Worm (Caenorhabditis elegans) whole organism, mixed stage, embryonic: ENCODE data around the gene C07H4.1.

ENCODE experiments used
- lin-13 ChIP-seq: fragments of 150-350 bp; optimal IDR thresholded peaks from 2 replicates; lab custom pipeline; 2014; ENCODE audit warnings: missing biosample characterization, missing genetic modification characterization
- nhr-237 ChIP-seq: fragments of 150-350 bp; optimal IDR thresholded peaks from 2 replicates; lab custom pipeline; 2014; ENCODE audit warnings: missing biosample characterization, missing genetic modification characterization
- pha-4 ChIP-seq: fragments of 150-350 bp; optimal IDR thresholded peaks from 2 replicates; lab custom pipeline; 2018; ENCODE audit warnings: missing biosample characterization, missing genetic modification reagents, missing genetic modification characterization
- sem-2 ChIP-seq: fragments of 200-800 bp; sonication (Bioruptor generic); optimal IDR thresholded peaks from 2 replicates; lab custom pipeline; 2018; ENCODE audit warnings: mild to moderate bottlenecking, missing genetic modification characterization, missing compliant biosample characterization

ce11 chrII:9128132-9128531 is 34.6 kb upstream of the C07H4.1 start:
- TF ChIP-seq sem-2 (GFP tag; lab: Kevin White, UChicago), result no peak
- peak; percentile 58 for TF ChIP-seq nhr-237
- TF ChIP-seq pha-4 (tag; lab: Kevin White, UChicago), result no peak
- TF ChIP-seq lin-13, result no peak
